Fruit fly (Drosophila melanogaster): Measurements from ENCODE around the gene btsz.
A peak's percentile ranks its signal among the peaks of the same experiment; 100 is the strongest.

The btsz gene

DNA sequence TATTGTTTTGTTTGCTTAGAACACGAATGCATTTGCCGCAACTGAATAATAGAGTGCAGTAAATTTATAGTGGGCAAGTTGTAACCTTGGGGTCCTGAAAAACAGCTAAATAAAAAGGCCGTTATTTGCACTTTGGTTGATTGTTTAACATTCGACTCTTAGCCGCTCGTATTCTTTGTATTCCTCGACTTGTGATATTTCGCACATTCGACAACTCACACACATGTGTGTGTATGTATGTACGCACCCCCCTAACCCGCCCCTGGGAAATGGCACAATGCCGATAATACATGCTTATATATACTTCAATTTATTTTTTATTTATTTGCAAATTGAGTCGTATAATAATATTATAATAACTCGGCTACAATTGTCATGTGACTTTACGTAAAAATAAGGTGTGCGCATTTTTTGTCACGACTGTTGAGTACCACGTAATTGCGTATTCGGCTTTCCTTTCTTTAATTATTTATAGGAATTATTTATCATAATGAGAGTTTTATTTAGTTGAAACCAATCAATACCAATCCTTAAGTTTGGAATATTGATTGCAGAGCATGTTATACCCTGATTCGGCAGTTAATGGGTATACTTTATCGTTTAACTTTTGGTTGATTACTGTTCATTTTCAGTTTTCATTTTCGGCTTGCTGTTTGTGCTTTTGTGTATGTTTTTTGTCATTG lies 120.3 kb downstream of the btsz start (continued):
- TF ChIP-seq Lpt (GFP tag; optimal IDR thresholded peaks at IDR 0.05) = no peak
- TF ChIP-seq CG8319 (GFP tag; optimal IDR thresholded peaks at IDR 0.05) = peak; percentile 52
- TF ChIP-seq CG1621 (tag; optimal IDR thresholded peaks at IDR 0.05) = no peak
- TF ChIP-seq CG6792 (GFP tag; optimal IDR thresholded peaks at IDR 0.05) = peak; percentile 51
- TF ChIP-seq CG6276 (GFP tag; optimal IDR thresholded peaks at IDR 0.05) = no peak
- peak; percentile 46 for TF ChIP-seq fd85E (GFP tag; optimal IDR thresholded peaks at IDR 0.05)
- TF ChIP-seq Eip78C (GFP tag) = peak; percentile 65
- TF ChIP-seq Hr39 (GFP tag; optimal IDR thresholded peaks at IDR 0.05) = peak; percentile 71
- peak; percentile 53 for TF ChIP-seq Ets21C (GFP tag; optimal IDR thresholded peaks at IDR 0.05)
- no peak for TF ChIP-seq dsx (GFP tag; optimal IDR thresholded peaks at IDR 0.05; ENCODE audit: poor library complexity, severe bottlenecking)
- TF ChIP-seq CG8632 (GFP tag; optimal IDR thresholded peaks at IDR 0.05) = peak; percentile 41
- peak; percentile 78; the same call in 2 of the 3 replicates for TF ChIP-seq eg (GFP tag; IDR thresholded peaks at IDR 0.05)
- peak; percentile 58 for TF ChIP-seq Sox14 (GFP tag; optimal IDR thresholded peaks at IDR 0.05)
- TF ChIP-seq CG9139 (GFP tag; optimal IDR thresholded peaks at IDR 0.05) = no peak
- peak; percentile 48 for TF ChIP-seq CG10631 (GFP tag; optimal IDR thresholded peaks at IDR 0.05)
- TF ChIP-seq OdsH (GFP tag; optimal IDR thresholded peaks at IDR 0.05) = peak; percentile 63
- TF ChIP-seq fd59A (GFP tag; optimal IDR thresholded peaks at IDR 0.05) = no peak
- peak; percentile 54 for TF ChIP-seq fkh (GFP tag; optimal IDR thresholded peaks at IDR 0.05)
- TF ChIP-seq Smox (GFP tag; optimal IDR thresholded peaks at IDR 0.05) = peak; percentile 76
- peak; percentile 14 for TF ChIP-seq CG32006 (GFP tag; optimal IDR thresholded peaks at IDR 0.05)
- TF ChIP-seq lz (GFP tag; optimal IDR thresholded peaks at IDR 0.05) = peak; percentile 85
- TF ChIP-seq ss (GFP tag; optimal IDR thresholded peaks at IDR 0.05) = no peak
- no peak for TF ChIP-seq CG3032 (tag; optimal IDR thresholded peaks at IDR 0.05)
- TF ChIP-seq CG7368 (GFP tag; optimal IDR thresholded peaks at IDR 0.05) = peak; percentile 37
- peak; percentile 70 for TF ChIP-seq CG6163 (GFP tag; IDR thresholded peaks at IDR 0.05)
- TF ChIP-seq CG11902 (GFP tag; optimal IDR thresholded peaks at IDR 0.05) = peak; percentile 59
- TF ChIP-seq achi (GFP tag; optimal IDR thresholded peaks at IDR 0.05) = peak; percentile 34
- TF ChIP-seq Eip75B (GFP tag; optimal IDR thresholded peaks at IDR 0.05) = peak; percentile 56
- peak; percentile 91 for TF ChIP-seq svp (GFP tag)

DNA sequence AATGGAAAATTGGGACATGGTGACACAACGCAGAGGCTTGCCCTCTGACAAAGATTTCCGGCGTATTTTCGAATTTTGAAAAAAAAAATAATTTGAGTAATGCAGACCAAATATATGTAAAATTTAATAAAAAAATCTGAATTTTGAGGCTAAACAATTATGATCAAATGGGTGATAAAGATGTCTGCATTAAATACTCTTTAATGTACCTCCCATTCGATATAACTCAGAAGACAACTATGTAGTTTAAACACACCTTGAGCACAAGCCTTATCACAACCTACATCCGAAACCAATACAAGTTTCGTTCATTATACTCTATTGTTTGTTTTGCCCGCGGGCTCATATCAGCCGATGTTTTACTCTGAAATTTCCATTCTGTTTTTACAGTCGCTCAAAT lies 120.9 kb downstream of the btsz start, which contains the start of gene CG7362:
Gene CG7362, minus strand, starts transcription at position 101 of the 400 bp plus-strand sequence.
- no peak for TF ChIP-seq CG34406 (GFP tag; optimal IDR thresholded peaks at IDR 0.05)

All from whole organism, prepupa.